Worm (Caenorhabditis elegans) whole organism, early embryonic: ENCODE results near the gene rike-1.

ENCODE experiments used
- B0310.2 ChIP-seq: sonication (generic microtip); optimal IDR thresholded peaks from 2 replicates; lab custom pipeline; 2016; ENCODE audit warnings: mild to moderate bottlenecking, missing genetic modification characterization, missing compliant biosample characterization
- F13C5.2 ChIP-seq: sonication (generic microtip); optimal IDR thresholded peaks from 2 replicates; lab custom pipeline; 2017; ENCODE audit warnings: mild to moderate bottlenecking, missing genetic modification characterization, inconsistent platforms, missing compliant biosample characterization
- aly-1 ChIP-seq: sonication (generic microtip); optimal IDR thresholded peaks from 2 replicates; lab custom pipeline; 2016; ENCODE audit warnings: missing genetic modification characterization, missing compliant biosample characterization
- ama-1 ChIP-seq: fragments of 150-350 bp; optimal IDR thresholded peaks from 2 replicates; lab custom pipeline; 2014
- ceh-13 ChIP-seq: fragments of 200-800 bp; sonication (Bioruptor generic); optimal IDR thresholded peaks from 2 replicates; lab custom pipeline; 2018; ENCODE audit warnings: mild to moderate bottlenecking, missing genetic modification characterization, missing compliant biosample characterization
- ceh-36 ChIP-seq: sonication (generic microtip); optimal IDR thresholded peaks from 2 replicates; lab custom pipeline; 2016; ENCODE audit warnings: missing genetic modification characterization, inconsistent platforms, missing compliant biosample characterization
- ets-7 ChIP-seq: sonication (generic microtip); optimal IDR thresholded peaks from 2 replicates; lab custom pipeline; 2016; ENCODE audit warnings: missing genotype, missing genetic modification characterization, missing compliant biosample characterization
- flt-1 ChIP-seq: fragments of 200-800 bp; sonication (Bioruptor generic); IDR thresholded peaks from 2 replicates; pipeline ENCODE4 v1.3.6; 2022; ENCODE audit warnings: missing genetic modification characterization, missing compliant biosample characterization
- hmbx-1 ChIP-seq: sonication (generic microtip); optimal IDR thresholded peaks from 2 replicates; lab custom pipeline; 2016; ENCODE audit warnings: mild to moderate bottlenecking, missing genetic modification characterization, missing compliant biosample characterization
- pes-1 ChIP-seq: fragments of 200-800 bp; sonication (Bioruptor generic); IDR thresholded peaks from 2 replicates; pipeline ENCODE4 v1.3.6; 2022; ENCODE audit warnings: missing genetic modification reagents, missing genetic modification characterization, missing compliant biosample characterization
- scrt-1 ChIP-seq: fragments of 200-800 bp; sonication (Bioruptor generic); IDR thresholded peaks from 2 replicates; pipeline ENCODE4 v1.3.6; 2022; ENCODE audit warnings: missing genetic modification characterization, missing compliant biosample characterization
- tbx-37 ChIP-seq: fragments of 200-800 bp; sonication (Bioruptor generic); conservative IDR thresholded peaks from 2 replicates; pipeline ENCODE4 v1.3.6; 2022; ENCODE audit warnings: missing genetic modification reagents, missing genetic modification characterization, missing compliant biosample characterization

DNA sequence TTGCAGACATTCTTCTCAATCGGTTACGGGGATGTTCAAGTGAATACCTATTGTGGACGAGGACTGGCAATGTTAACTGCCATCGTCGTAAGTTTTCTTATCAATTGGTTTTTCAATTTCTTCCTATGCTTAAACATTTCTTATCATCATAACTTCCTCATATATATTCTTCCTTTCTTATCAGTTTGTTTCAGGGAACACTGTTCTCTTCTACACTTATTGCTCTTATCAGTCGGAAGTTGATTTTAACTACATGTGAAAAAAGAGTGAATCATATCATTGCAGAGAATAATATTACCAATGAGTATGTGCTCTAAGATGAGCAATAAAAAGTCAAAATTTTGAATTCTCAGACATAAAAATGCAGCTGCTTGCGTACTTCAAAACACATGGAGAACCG, 3.5 kb downstream of the rike-1 start:
- TF ChIP-seq scrt-1 (GFP tag; lab: Robert Waterston, UW) = no peak
- no peak for TF ChIP-seq ama-1 (lab: Kevin White, UChicago)
- no peak for TF ChIP-seq tbx-37 (GFP tag; lab: Robert Waterston, UW)
- no peak for TF ChIP-seq ets-7 (tag; lab: Kevin White, UChicago)
- no peak for TF ChIP-seq hmbx-1 (tag; lab: Kevin White, UChicago)
- TF ChIP-seq B0310.2 (tag; lab: Kevin White, UChicago) = no peak
- no peak for TF ChIP-seq ceh-13 (GFP tag; lab: Kevin White, UChicago)
- no peak for TF ChIP-seq ceh-36
- TF ChIP-seq F13C5.2 = no peak
- TF ChIP-seq pes-1 (GFP tag; lab: Robert Waterston, UW) = no peak
- TF ChIP-seq flt-1 (GFP tag; lab: Robert Waterston, UW) = no peak
- TF ChIP-seq aly-1 = no peak
